Worm (Caenorhabditis elegans): Measurements from ENCODE around the gene ints-2.

ce11 chrV:14143634-14144033 lies 41.9 kb upstream of the ints-2 start:
- TF ChIP-seq ama-1 (optimal IDR thresholded peaks at IDR 0.05): no peak
- no peak for TF ChIP-seq ceh-13 (GFP tag; optimal IDR thresholded peaks at IDR 0.05)
- no peak for TF ChIP-seq hnd-1 (tag; optimal IDR thresholded peaks at IDR 0.05)

Measured in whole organism, early embryonic.